Fruit fly (Drosophila melanogaster) whole organism, embryonic: ENCODE data around the gene CG33502.

Experiments
- Adf1 ChIP-seq: fragments of 200-800 bp; sonication (Bioruptor generic); IDR thresholded peaks from 2 replicates; pipeline ENCODE4 v1.3.6; 2022; ENCODE audit warnings: missing biosample characterization, missing genetic modification characterization
- Atf6 ChIP-seq: fragments of 200-800 bp; sonication (Bioruptor generic); IDR thresholded peaks from 2 replicates; pipeline ENCODE4 v1.3.6; 2022; ENCODE audit warnings: missing biosample characterization, missing genetic modification characterization
- Bgb ChIP-seq: fragments of 200-800 bp; sonication (Bioruptor generic); IDR thresholded peaks from 2 replicates; pipeline ENCODE4 v1.3.6; 2022; ENCODE audit warnings: missing biosample characterization, missing genetic modification characterization; ENCODE audit not compliant: partially characterized antibody
- CG10267 ChIP-seq: fragments of 200-800 bp; sonication (Bioruptor generic); optimal IDR thresholded peaks from 2 replicates; lab custom pipeline; 2018; ENCODE audit warnings: missing biosample characterization, mild to moderate bottlenecking, missing genetic modification characterization, moderate library complexity
- CG12155 ChIP-seq: fragments of 200-800 bp; sonication (Bioruptor generic); optimal IDR thresholded peaks from 3 replicates; lab custom pipeline; 2016; ENCODE audit warnings: missing biosample characterization, missing genetic modification characterization
- CG1233 ChIP-seq: fragments of 200-800 bp; sonication (Bioruptor generic); optimal IDR thresholded peaks from 4 replicates; lab custom pipeline; 2018; ENCODE audit warnings: missing biosample characterization, mild to moderate bottlenecking, missing genetic modification characterization
- CG1602 ChIP-seq: fragments of 200-800 bp; sonication (Bioruptor generic); optimal IDR thresholded peaks from 3 replicates; lab custom pipeline; 2016; ENCODE audit warnings: missing biosample characterization, missing genetic modification characterization
- CG17802 ChIP-seq: fragments of 200-800 bp; sonication (Bioruptor generic); optimal IDR thresholded peaks from 2 replicates; lab custom pipeline; 2018; ENCODE audit warnings: missing biosample characterization, mild to moderate bottlenecking, missing genetic modification characterization, moderate library complexity
- CG18599 ChIP-seq: fragments of 200-800 bp; sonication (Bioruptor generic); optimal IDR thresholded peaks from 3 replicates; lab custom pipeline; 2017; ENCODE audit warnings: missing biosample characterization, missing genetic modification characterization, mild to moderate bottlenecking, moderate library complexity, missing genetic modification reagents
- CG2202 ChIP-seq: fragments of 200-800 bp; sonication (Bioruptor generic); optimal IDR thresholded peaks from 2 replicates; lab custom pipeline; 2018; ENCODE audit warnings: missing biosample characterization, mild to moderate bottlenecking, missing genetic modification characterization
- CG3163 ChIP-seq: fragments of 200-800 bp; sonication (Bioruptor generic); optimal IDR thresholded peaks from 3 replicates; lab custom pipeline; 2016; ENCODE audit warnings: missing biosample characterization, missing genetic modification characterization
- CG33213 ChIP-seq: fragments of 200-800 bp; sonication (Bioruptor generic); optimal IDR thresholded peaks from 3 replicates; lab custom pipeline; 2016; ENCODE audit warnings: missing biosample characterization, missing genetic modification characterization
- CG6272 ChIP-seq: fragments of 200-800 bp; sonication (Bioruptor generic); IDR thresholded peaks from 2 replicates; pipeline ENCODE4 v1.3.6; 2022; ENCODE audit warnings: missing biosample characterization, missing genetic modification characterization
- CG6813 ChIP-seq: fragments of 200-800 bp; sonication (Bioruptor generic); optimal IDR thresholded peaks from 2 replicates; lab custom pipeline; 2017; ENCODE audit warnings: missing biosample characterization, missing genetic modification characterization, mild to moderate bottlenecking, moderate library complexity, missing genetic modification reagents
- CG7271 ChIP-seq: fragments of 200-800 bp; sonication (Bioruptor generic); optimal IDR thresholded peaks from 2 replicates; lab custom pipeline; 2018; ENCODE audit warnings: missing biosample characterization, mild to moderate bottlenecking, missing genetic modification characterization, moderate library complexity
- CG7357 ChIP-seq: fragments of 200-800 bp; sonication (Bioruptor generic); IDR thresholded peaks from 3 replicates; pipeline ENCODE4 v1.3.6; 2022; ENCODE audit warnings: missing biosample characterization, missing genetic modification characterization
- Dfd ChIP-seq, 2 experiments: fragments of >200 bp; optimal IDR thresholded peaks; 2 replicates each; lab custom pipeline; 2017; ENCODE audit warnings: missing biosample characterization in 2 of 2, missing genetic modification characterization in 2 of 2
- Dp ChIP-seq: fragments of 200-800 bp; sonication (Bioruptor generic); optimal IDR thresholded peaks from 2 replicates; lab custom pipeline; 2018; ENCODE audit warnings: missing biosample characterization, mild to moderate bottlenecking, missing genetic modification characterization, moderate library complexity
- Dref ChIP-seq: fragments of 200-800 bp; sonication (Bioruptor generic); IDR thresholded peaks from 2 replicates; pipeline ENCODE4 v1.3.6; 2022; ENCODE audit warnings: missing biosample characterization, missing genetic modification characterization
- Eip74EF ChIP-seq, 2 experiments: fragments of 200-800 bp in 1 of 2; fragments of >200 bp in 1 of 2; sonication (Bioruptor generic) in 1 of 2; optimal IDR thresholded peaks; 2 replicates each; lab custom pipeline; 2017 to 2019; ENCODE audit warnings: missing biosample characterization in 2 of 2, missing genetic modification characterization in 2 of 2, mild to moderate bottlenecking in 1 of 2, moderate library complexity in 1 of 2
- Hmx ChIP-seq: fragments of 200-800 bp; sonication (Bioruptor generic); optimal IDR thresholded peaks from 2 replicates; lab custom pipeline; 2016; ENCODE audit warnings: missing biosample characterization, missing genetic modification characterization
- MBD-R2 ChIP-seq: fragments of 200-800 bp; sonication (Bioruptor generic); IDR thresholded peaks from 2 replicates; pipeline ENCODE4 v1.3.6; 2022; ENCODE audit warnings: missing biosample characterization, missing genetic modification characterization
- NK7.1 ChIP-seq: fragments of 200-800 bp; sonication (Bioruptor generic); optimal IDR thresholded peaks from 3 replicates; lab custom pipeline; 2016; ENCODE audit warnings: missing biosample characterization, missing genetic modification characterization
- Nf-YB ChIP-seq: fragments of 200-800 bp; sonication (Bioruptor generic); optimal IDR thresholded peaks from 3 replicates; lab custom pipeline; 2019; ENCODE audit warnings: missing biosample characterization, mild to moderate bottlenecking, missing genetic modification characterization, moderate library complexity
- Rfx ChIP-seq: fragments of 200-800 bp; sonication (Bioruptor generic); IDR thresholded peaks from 2 replicates; pipeline ENCODE4 v1.3.6; 2022; ENCODE audit warnings: missing biosample characterization, missing genetic modification characterization
- Sox100B ChIP-seq: fragments of 200-800 bp; sonication (Bioruptor generic); optimal IDR thresholded peaks from 3 replicates; lab custom pipeline; 2018; ENCODE audit warnings: missing biosample characterization, mild to moderate bottlenecking, missing genetic modification characterization
- Sox102F ChIP-seq: fragments of 200-800 bp; sonication (Bioruptor generic); optimal IDR thresholded peaks from 2 replicates; lab custom pipeline; 2018; ENCODE audit warnings: missing biosample characterization, mild to moderate bottlenecking, missing genetic modification characterization, moderate library complexity
- Sry-β ChIP-seq: fragments of 200-800 bp; sonication (Bioruptor generic); optimal IDR thresholded peaks from 2 replicates; lab custom pipeline; 2018; ENCODE audit warnings: missing biosample characterization, mild to moderate bottlenecking, missing genetic modification characterization, moderate library complexity
- ase ChIP-seq: fragments of 200-800 bp; sonication (Bioruptor generic); IDR thresholded peaks from 3 replicates; pipeline ENCODE4 v1.3.6; 2022; ENCODE audit warnings: missing biosample characterization, missing genetic modification characterization
- cad ChIP-seq: fragments of >200 bp; optimal IDR thresholded peaks from 2 replicates; lab custom pipeline; 2017; ENCODE audit warnings: missing biosample characterization, missing genetic modification characterization
- croc ChIP-seq: fragments of 200-800 bp; sonication (Bioruptor generic); conservative IDR thresholded peaks from 3 replicates; pipeline ENCODE4 v1.3.6; 2022; ENCODE audit warnings: missing biosample characterization, missing genetic modification characterization
- emc ChIP-seq: fragments of 200-800 bp; sonication (Bioruptor generic); optimal IDR thresholded peaks from 2 replicates; lab custom pipeline; 2016; ENCODE audit warnings: missing biosample characterization, missing genetic modification characterization
- fru ChIP-seq: fragments of >200 bp; optimal IDR thresholded peaks from 2 replicates; lab custom pipeline; 2017
- hbn ChIP-seq: fragments of 200-800 bp; sonication (Bioruptor generic); IDR thresholded peaks from 2 replicates; pipeline ENCODE4 v1.3.6; 2022; ENCODE audit warnings: missing biosample characterization, missing genetic modification characterization; ENCODE audit not compliant: partially characterized antibody
- insv ChIP-seq, 2 experiments: fragments of 200-800 bp; sonication (Bioruptor generic); optimal IDR thresholded peaks; 3 replicates each; lab custom pipeline; 2016 to 2018; ENCODE audit warnings: missing biosample characterization in 2 of 2, missing genetic modification characterization in 2 of 2
- knrl ChIP-seq: fragments of 200-800 bp; sonication (Bioruptor generic); IDR thresholded peaks from 3 replicates; pipeline ENCODE4 v1.3.6; 2022; ENCODE audit warnings: missing biosample characterization, missing genetic modification characterization; ENCODE audit not compliant: partially characterized antibody
- lilli ChIP-seq: fragments of 200-800 bp; sonication (Bioruptor generic); optimal IDR thresholded peaks from 3 replicates; lab custom pipeline; 2016; ENCODE audit warnings: missing biosample characterization, missing genetic modification characterization
- nerfin-1 ChIP-seq: fragments of 200-800 bp; sonication (Bioruptor generic); optimal IDR thresholded peaks from 3 replicates; lab custom pipeline; 2019; ENCODE audit warnings: missing biosample characterization, mild to moderate bottlenecking, missing genetic modification characterization, moderate library complexity
- peb ChIP-seq: fragments of 200-800 bp; sonication (Bioruptor generic); IDR thresholded peaks from 2 replicates; pipeline ENCODE4 v1.3.6; 2022; ENCODE audit warnings: missing biosample characterization, missing genetic modification characterization
- pho ChIP-seq: fragments of 200-800 bp; sonication (Bioruptor generic); optimal IDR thresholded peaks from 2 replicates; lab custom pipeline; 2016; ENCODE audit warnings: missing biosample characterization, missing genetic modification characterization
- pum ChIP-seq: fragments of 200-800 bp; sonication (Bioruptor generic); optimal IDR thresholded peaks from 2 replicates; lab custom pipeline; 2016; ENCODE audit warnings: missing biosample characterization, missing genetic modification characterization
- salm ChIP-seq: fragments of 200-800 bp; sonication (Bioruptor generic); optimal IDR thresholded peaks from 2 replicates; lab custom pipeline; 2018; ENCODE audit warnings: missing biosample characterization, mild to moderate bottlenecking, missing genetic modification characterization
- sim ChIP-seq: fragments of 200-800 bp; sonication (Bioruptor generic); IDR thresholded peaks from 2 replicates; pipeline ENCODE4 v1.3.6; 2022; ENCODE audit warnings: missing biosample characterization, missing genetic modification characterization
- slbo ChIP-seq: fragments of 200-800 bp; sonication (Bioruptor generic); IDR thresholded peaks from 2 replicates; pipeline ENCODE4 v1.3.6; 2022; ENCODE audit warnings: missing biosample characterization, missing genetic modification characterization
- sob ChIP-seq: fragments of 200-800 bp; sonication (Bioruptor generic); IDR thresholded peaks from 2 replicates; pipeline ENCODE4 v1.3.6; 2022; ENCODE audit warnings: missing biosample characterization, missing genetic modification characterization
- sr ChIP-seq: fragments of 200-800 bp; sonication (Bioruptor generic); IDR thresholded peaks from 3 replicates; pipeline ENCODE4 v1.3.6; 2022; ENCODE audit warnings: missing biosample characterization, missing genetic modification characterization
- tgo ChIP-seq: fragments of 200-800 bp; sonication (Bioruptor generic); IDR thresholded peaks from 3 replicates; pipeline ENCODE4 v1.3.6; 2022; ENCODE audit warnings: missing biosample characterization, missing genetic modification characterization
- tx ChIP-seq: fragments of 200-800 bp; sonication (Bioruptor generic); optimal IDR thresholded peaks from 2 replicates; lab custom pipeline; 2016; ENCODE audit warnings: missing biosample characterization, missing genetic modification characterization
- unpg ChIP-seq: fragments of 200-800 bp; sonication (Bioruptor generic); optimal IDR thresholded peaks from 3 replicates; lab custom pipeline; 2018; ENCODE audit warnings: missing biosample characterization, mild to moderate bottlenecking, missing genetic modification characterization, moderate library complexity
- vfl ChIP-seq: fragments of 200-800 bp; sonication (Bioruptor generic); optimal IDR thresholded peaks from 2 replicates; lab custom pipeline; 2016; ENCODE audit warnings: missing biosample characterization, missing genetic modification characterization
- zfh1 ChIP-seq: fragments of 200-800 bp; sonication (Bioruptor generic); IDR thresholded peaks from 3 replicates; pipeline ENCODE4 v1.3.6; 2022; ENCODE audit warnings: missing biosample characterization, missing genetic modification characterization

The CG33502 gene

dm6 chrX:21593907-21594306 is 17.4 kb downstream of the CG33502 start (continued):
- peak in 1 of 2 experiments; percentile 43 for TF ChIP-seq Eip74EF (GFP tag; optimal IDR thresholded peaks at IDR 0.05; lab: Kevin White, UChicago)
- peak; percentile 78 for TF ChIP-seq slbo
- TF ChIP-seq Bgb (GFP tag; lab: Robert Waterston, UW): no peak
- peak; percentile 53 for TF ChIP-seq Nf-YB (GFP tag; lab: Kevin White, UChicago)
- peak; percentile 83 for TF ChIP-seq CG6272
- TF ChIP-seq CG12155 (GFP tag; lab: Kevin White, UChicago): peak; percentile 64
- TF ChIP-seq tgo (GFP tag; lab: Robert Waterston, UW): peak; percentile 70
- TF ChIP-seq nerfin-1 (tag; lab: Kevin White, UChicago): peak; percentile 83
- no peak for TF ChIP-seq MBD-R2 (GFP tag; lab: Robert Waterston, UW)
- TF ChIP-seq ase (GFP tag; lab: Robert Waterston, UW): peak; percentile 79; the same call in 2 of the 3 replicates
- no peak for TF ChIP-seq Hmx
- peak; percentile 77 for TF ChIP-seq CG1233 (GFP tag; lab: Kevin White, UChicago)
- no peak for TF ChIP-seq knrl (GFP tag; lab: Robert Waterston, UW)
- peak; percentile 91 for TF ChIP-seq pum (GFP tag; lab: Kevin White, UChicago)
- TF ChIP-seq emc (GFP tag; lab: Kevin White, UChicago): peak; percentile 7
- no peak for TF ChIP-seq fru (lab: Kevin White, UChicago)
- peak; percentile 44 for TF ChIP-seq CG7271 (tag; lab: Kevin White, UChicago)
- TF ChIP-seq sr (GFP tag; lab: Robert Waterston, UW): peak; percentile 55; the same call in 2 of the 3 replicates
- TF ChIP-seq CG18599 (GFP tag; lab: Kevin White, UChicago): peak; percentile 76
- TF ChIP-seq NK7.1 (GFP tag; lab: Kevin White, UChicago): peak; percentile 47
- TF ChIP-seq croc (GFP tag; lab: Robert Waterston, UW): peak; percentile 90
- peak; percentile 67; the same call in 1 of the 2 replicates for TF ChIP-seq sob (GFP tag; lab: Robert Waterston, UW)
- no peak for TF ChIP-seq cad (GFP tag; lab: Kevin White, UChicago)
- TF ChIP-seq CG1602 (GFP tag; lab: Kevin White, UChicago): peak; percentile 78
- TF ChIP-seq sim: peak; percentile 68; the same call in 1 of the 2 replicates
- TF ChIP-seq Rfx (GFP tag; lab: Robert Waterston, UW): no peak; the same call in 1 of the 2 replicates
- peak; percentile 76 for TF ChIP-seq tx (GFP tag; lab: Kevin White, UChicago)
- TF ChIP-seq lilli (GFP tag; lab: Kevin White, UChicago): peak; percentile 65
- TF ChIP-seq peb (GFP tag; lab: Robert Waterston, UW): peak; percentile 67
- peak; percentile 91 for TF ChIP-seq zfh1 (GFP tag; lab: Robert Waterston, UW)
- TF ChIP-seq Adf1 (GFP tag; lab: Robert Waterston, UW): no peak
- TF ChIP-seq Sry-β (GFP tag; lab: Kevin White, UChicago): peak; percentile 49
- peak; percentile 38 for TF ChIP-seq pho (GFP tag; lab: Kevin White, UChicago)
- TF ChIP-seq vfl (GFP tag; lab: Kevin White, UChicago): peak; percentile 11
- TF ChIP-seq CG10267 (tag; lab: Kevin White, UChicago): peak; percentile 85
- TF ChIP-seq unpg: peak; percentile 88
- TF ChIP-seq insv (GFP tag; optimal IDR thresholded peaks at IDR 0.05; lab: Kevin White, UChicago): no peak
- TF ChIP-seq Dref (GFP tag; lab: Robert Waterston, UW): no peak
- TF ChIP-seq CG33213 (GFP tag; lab: Kevin White, UChicago): peak; percentile 73
- TF ChIP-seq CG17802 (tag; lab: Kevin White, UChicago): peak; percentile 80
- TF ChIP-seq Atf6 (GFP tag; lab: Robert Waterston, UW): peak; percentile 55; the same call in 1 of the 2 replicates
- TF ChIP-seq CG2202 (tag; lab: Kevin White, UChicago): peak; percentile 71
- TF ChIP-seq CG6813 (GFP tag; lab: Kevin White, UChicago): peak; percentile 79
- peak; percentile 59 for TF ChIP-seq CG3163 (GFP tag; lab: Kevin White, UChicago)
- TF ChIP-seq salm (tag; lab: Kevin White, UChicago): peak; percentile 55
- no peak for TF ChIP-seq Dp (GFP tag; lab: Kevin White, UChicago)
- no peak for TF ChIP-seq Dfd (GFP tag; optimal IDR thresholded peaks at IDR 0.05; lab: Kevin White, UChicago)
- peak; percentile 87 for TF ChIP-seq Sox102F (GFP tag; lab: Kevin White, UChicago)
- TF ChIP-seq CG7357: peak; percentile 77
- no peak for TF ChIP-seq hbn (GFP tag; lab: Robert Waterston, UW)
- TF ChIP-seq Sox100B (GFP tag; lab: Kevin White, UChicago): peak; percentile 75
